Fruit fly (Drosophila melanogaster) whole organism, prepupa: Measurements from ENCODE around the gene X11L.

ENCODE experiments used
- Blimp-1 ChIP-seq: fragments of 200-800 bp; sonication (Bioruptor generic); optimal IDR thresholded peaks from 3 replicates; lab custom pipeline; 2017; ENCODE audit warnings: missing biosample characterization, missing genetic modification characterization, mild to moderate bottlenecking, moderate library complexity, missing genetic modification reagents
- CG10631 ChIP-seq: fragments of 200-800 bp; sonication (Bioruptor generic); optimal IDR thresholded peaks from 2 replicates; lab custom pipeline; 2016; ENCODE audit warnings: missing biosample characterization, missing genetic modification characterization
- CG11294 ChIP-seq: fragments of 200-800 bp; sonication (Bioruptor generic); IDR thresholded peaks from 2 replicates; pipeline ENCODE4 v1.3.6; 2022; ENCODE audit warnings: missing biosample characterization, missing genetic modification characterization
- CG11762 ChIP-seq: fragments of 200-800 bp; sonication (Bioruptor generic); optimal IDR thresholded peaks from 3 replicates; lab custom pipeline; 2016; ENCODE audit warnings: missing biosample characterization, missing genetic modification characterization; ENCODE audit not compliant: insufficient read depth
- CG15336 ChIP-seq: fragments of 200-800 bp; sonication (Bioruptor generic); IDR thresholded peaks from 2 replicates; pipeline ENCODE4 v1.3.6; 2022; ENCODE audit warnings: missing biosample characterization, missing genetic modification characterization
- CG1621 ChIP-seq: fragments of 200-800 bp; sonication (Bioruptor generic); optimal IDR thresholded peaks from 3 replicates; lab custom pipeline; 2018; ENCODE audit warnings: missing biosample characterization, mild to moderate bottlenecking, missing genetic modification characterization
- CG16779 ChIP-seq: fragments of 200-800 bp; sonication (Bioruptor generic); optimal IDR thresholded peaks from 3 replicates; lab custom pipeline; 2017; ENCODE audit warnings: missing biosample characterization, mild to moderate bottlenecking, missing genetic modification characterization
- CG31627 ChIP-seq: fragments of 200-800 bp; sonication (Bioruptor generic); optimal IDR thresholded peaks from 3 replicates; lab custom pipeline; 2016; ENCODE audit warnings: missing biosample characterization, missing genetic modification characterization
- CG34406 ChIP-seq: fragments of 200-800 bp; sonication (Bioruptor generic); optimal IDR thresholded peaks from 3 replicates; lab custom pipeline; 2016; ENCODE audit warnings: missing biosample characterization, missing genetic modification characterization
- CG3919 ChIP-seq: fragments of 200-800 bp; sonication (Bioruptor generic); optimal IDR thresholded peaks from 3 replicates; lab custom pipeline; 2016; ENCODE audit warnings: missing biosample characterization, missing genetic modification characterization
- CG4318 ChIP-seq: fragments of 200-800 bp; sonication (Bioruptor generic); optimal IDR thresholded peaks from 3 replicates; lab custom pipeline; 2017; ENCODE audit warnings: missing biosample characterization, mild to moderate bottlenecking, missing genetic modification characterization
- CG6276 ChIP-seq: fragments of 200-800 bp; sonication (Bioruptor generic); optimal IDR thresholded peaks from 2 replicates; lab custom pipeline; 2017; ENCODE audit warnings: missing biosample characterization, mild to moderate bottlenecking, missing genetic modification characterization
- CG6792 ChIP-seq: fragments of 200-800 bp; sonication (Bioruptor generic); optimal IDR thresholded peaks from 3 replicates; lab custom pipeline; 2016; ENCODE audit warnings: missing biosample characterization, missing genetic modification characterization
- CG6808 ChIP-seq: fragments of 200-800 bp; sonication (Bioruptor generic); optimal IDR thresholded peaks from 3 replicates; lab custom pipeline; 2017; ENCODE audit warnings: missing biosample characterization, missing genetic modification characterization, mild to moderate bottlenecking, moderate library complexity, missing genetic modification reagents
- CG6854 ChIP-seq: fragments of 200-800 bp; sonication (Bioruptor generic); optimal IDR thresholded peaks from 2 replicates; lab custom pipeline; 2017; ENCODE audit warnings: missing biosample characterization, mild to moderate bottlenecking, missing genetic modification characterization
- CG8119 ChIP-seq: fragments of 200-800 bp; sonication (Bioruptor generic); IDR thresholded peaks from 3 replicates; pipeline ENCODE4 v1.3.6; 2022; ENCODE audit warnings: missing biosample characterization, missing genetic modification characterization
- CG8632 ChIP-seq: fragments of 200-800 bp; sonication (Bioruptor generic); optimal IDR thresholded peaks from 3 replicates; lab custom pipeline; 2016; ENCODE audit warnings: missing biosample characterization, missing genetic modification characterization
- CG9139 ChIP-seq: fragments of 200-800 bp; sonication (Bioruptor generic); optimal IDR thresholded peaks from 3 replicates; lab custom pipeline; 2017; ENCODE audit warnings: missing biosample characterization, mild to moderate bottlenecking, missing genetic modification characterization
- Eip78C ChIP-seq: fragments of 200-800 bp; sonication (Bioruptor generic); peaks from one replicate; lab custom pipeline; 2016; ENCODE audit warnings: missing biosample characterization, missing genetic modification characterization
- Ets21C ChIP-seq: fragments of 200-800 bp; sonication (Bioruptor generic); optimal IDR thresholded peaks from 3 replicates; lab custom pipeline; 2016; ENCODE audit warnings: missing biosample characterization, missing genetic modification characterization
- Ets96B ChIP-seq: fragments of 200-800 bp; optimal IDR thresholded peaks from 2 replicates; lab custom pipeline; 2019; ENCODE audit warnings: missing biosample characterization, mild to moderate bottlenecking, missing genetic modification characterization, moderate library complexity
- Gug ChIP-seq: fragments of 200-800 bp; sonication (Bioruptor generic); IDR thresholded peaks from 2 replicates; pipeline ENCODE4 v1.3.6; 2022; ENCODE audit warnings: missing biosample characterization, missing genetic modification characterization
- Hr39 ChIP-seq: fragments of 200-800 bp; sonication (Bioruptor generic); optimal IDR thresholded peaks from 2 replicates; lab custom pipeline; 2016; ENCODE audit warnings: missing biosample characterization, missing genetic modification characterization
- Hr4 ChIP-seq: fragments of 200-800 bp; sonication (Bioruptor generic); optimal IDR thresholded peaks from 3 replicates; lab custom pipeline; 2016; ENCODE audit warnings: missing biosample characterization, missing genetic modification characterization
- Lpt ChIP-seq: fragments of 200-800 bp; sonication (Bioruptor generic); optimal IDR thresholded peaks from 3 replicates; lab custom pipeline; 2016; ENCODE audit warnings: missing biosample characterization, missing genetic modification characterization
- Met ChIP-seq: fragments of 200-800 bp; sonication (Bioruptor generic); optimal IDR thresholded peaks from 3 replicates; lab custom pipeline; 2016; ENCODE audit warnings: missing biosample characterization, missing genetic modification characterization
- OdsH ChIP-seq: fragments of 200-800 bp; sonication (Bioruptor generic); optimal IDR thresholded peaks from 3 replicates; lab custom pipeline; 2016; ENCODE audit warnings: missing biosample characterization, missing genetic modification characterization
- Sox102F ChIP-seq: fragments of 200-800 bp; sonication (Bioruptor generic); optimal IDR thresholded peaks from 2 replicates; lab custom pipeline; 2016; ENCODE audit warnings: missing biosample characterization, mild to moderate bottlenecking, missing genetic modification characterization
- Sox14 ChIP-seq: fragments of 200-800 bp; sonication (Bioruptor generic); optimal IDR thresholded peaks from 3 replicates; lab custom pipeline; 2016; ENCODE audit warnings: missing biosample characterization, missing genetic modification characterization
- Sox15 ChIP-seq: fragments of 200-800 bp; sonication (Bioruptor generic); optimal IDR thresholded peaks from 3 replicates; lab custom pipeline; 2016; ENCODE audit warnings: missing biosample characterization, missing genetic modification characterization
- achi ChIP-seq: fragments of 200-800 bp; sonication (Bioruptor generic); optimal IDR thresholded peaks from 3 replicates; lab custom pipeline; 2016; ENCODE audit warnings: missing biosample characterization, missing genetic modification characterization
- cyc ChIP-seq: fragments of 200-800 bp; sonication (Bioruptor generic); optimal IDR thresholded peaks from 3 replicates; lab custom pipeline; 2016; ENCODE audit warnings: missing biosample characterization, missing genetic modification characterization
- dac ChIP-seq: fragments of 200-800 bp; sonication (Bioruptor generic); optimal IDR thresholded peaks from 2 replicates; lab custom pipeline; 2017; ENCODE audit warnings: missing biosample characterization, mild to moderate bottlenecking, missing genetic modification characterization
- eg ChIP-seq: fragments of 200-800 bp; sonication (Bioruptor generic); IDR thresholded peaks from 3 replicates; pipeline ENCODE4 v1.3.6; 2022; ENCODE audit warnings: missing biosample characterization, missing genetic modification characterization
- fd59A ChIP-seq: fragments of 200-800 bp; sonication (Bioruptor generic); optimal IDR thresholded peaks from 2 replicates; lab custom pipeline; 2017; ENCODE audit warnings: missing biosample characterization, mild to moderate bottlenecking, missing genetic modification characterization, missing genetic modification reagents
- fd85E ChIP-seq: fragments of 200-800 bp; sonication (Bioruptor generic); optimal IDR thresholded peaks from 3 replicates; lab custom pipeline; 2016; ENCODE audit warnings: missing biosample characterization, missing genetic modification characterization
- net ChIP-seq: fragments of 200-800 bp; sonication (Bioruptor generic); optimal IDR thresholded peaks from 3 replicates; lab custom pipeline; 2016; ENCODE audit warnings: missing biosample characterization, missing genetic modification characterization
- pdm3 ChIP-seq: fragments of 200-800 bp; sonication (Bioruptor generic); optimal IDR thresholded peaks from 3 replicates; lab custom pipeline; 2016; ENCODE audit warnings: missing biosample characterization, missing genetic modification characterization
- ss ChIP-seq, 2 experiments: fragments of 200-800 bp; sonication (Bioruptor generic); optimal IDR thresholded peaks; 2 replicates in 1 of 2; 3 replicates in 1 of 2; lab custom pipeline; 2017 to 2018; ENCODE audit warnings: mild to moderate bottlenecking in 2 of 2, missing biosample characterization in 2 of 2, missing genetic modification characterization in 2 of 2, moderate library complexity in 1 of 2
- svp ChIP-seq: fragments of 200-800 bp; sonication (Bioruptor generic); peaks from one replicate; lab custom pipeline; 2016; ENCODE audit warnings: missing biosample characterization, missing genetic modification characterization
- topi ChIP-seq: fragments of 200-800 bp; sonication (Bioruptor generic); optimal IDR thresholded peaks from 3 replicates; lab custom pipeline; 2016; ENCODE audit warnings: missing biosample characterization, missing genetic modification characterization
- vri ChIP-seq: fragments of 200-800 bp; sonication (Bioruptor generic); optimal IDR thresholded peaks from 3 replicates; lab custom pipeline; 2016; ENCODE audit warnings: missing biosample characterization, mild to moderate bottlenecking, missing genetic modification characterization

The X11L gene

dm6 chrX:17578124-17578523 lies 21.3 kb upstream of the X11L start (continued):
- TF ChIP-seq topi (GFP tag; lab: Kevin White, UChicago) (peak; percentile 61), Gug (GFP tag; lab: Robert Waterston, UW) (0 out of 2 replicates have a peak, but pooled peaks have one; percentile 23), OdsH (peak; percentile 52), Blimp-1 (GFP tag; lab: Kevin White, UChicago) (no peak), Sox14 (GFP tag; lab: Kevin White, UChicago) (peak; percentile 54), dac (GFP tag; lab: Kevin White, UChicago) (peak; percentile 13), Hr39 (GFP tag; lab: Kevin White, UChicago) (peak; percentile 59), CG31627 (GFP tag; lab: Kevin White, UChicago) (peak; percentile 56), Eip78C (peak; percentile 93), Sox102F (GFP tag; lab: Kevin White, UChicago) (peak; percentile 42), achi (peak; percentile 54), CG6276 (GFP tag; lab: Kevin White, UChicago) (peak; percentile 60)

dm6 chrX:17578869-17579781 lies 20.3 kb upstream of the X11L start, which contains the start of gene Ankle2:
Ankle2 (minus strand) TSS chrX:17579229.
- TF ChIP-seq CG31627 (GFP tag; lab: Kevin White, UChicago) (no peak), Ets96B (tag; lab: Kevin White, UChicago) (no peak), CG6792 (GFP tag; lab: Kevin White, UChicago) (no peak), CG6854 (GFP tag; lab: Kevin White, UChicago) (peak; percentile 2), ss (GFP tag; optimal IDR thresholded peaks at IDR 0.05; lab: Kevin White, UChicago) (peak; percentile 31 to 32), CG6808 (GFP tag; lab: Kevin White, UChicago) (no peak), Hr4 (GFP tag; lab: Kevin White, UChicago) (no peak), Sox15 (GFP tag; lab: Kevin White, UChicago) (no peak), fd59A (GFP tag; lab: Kevin White, UChicago) (no peak), CG15336 (peak; percentile 17; the same call in 1 of the 2 replicates), svp (peak; percentile 49), CG16779 (tag; lab: Kevin White, UChicago) (no peak), Sox14 (GFP tag; lab: Kevin White, UChicago) (no peak), net (peak; percentile 25), CG8119 (GFP tag; lab: Robert Waterston, UW) (no peak), Sox102F (GFP tag; lab: Kevin White, UChicago) (no peak)

DNA sequence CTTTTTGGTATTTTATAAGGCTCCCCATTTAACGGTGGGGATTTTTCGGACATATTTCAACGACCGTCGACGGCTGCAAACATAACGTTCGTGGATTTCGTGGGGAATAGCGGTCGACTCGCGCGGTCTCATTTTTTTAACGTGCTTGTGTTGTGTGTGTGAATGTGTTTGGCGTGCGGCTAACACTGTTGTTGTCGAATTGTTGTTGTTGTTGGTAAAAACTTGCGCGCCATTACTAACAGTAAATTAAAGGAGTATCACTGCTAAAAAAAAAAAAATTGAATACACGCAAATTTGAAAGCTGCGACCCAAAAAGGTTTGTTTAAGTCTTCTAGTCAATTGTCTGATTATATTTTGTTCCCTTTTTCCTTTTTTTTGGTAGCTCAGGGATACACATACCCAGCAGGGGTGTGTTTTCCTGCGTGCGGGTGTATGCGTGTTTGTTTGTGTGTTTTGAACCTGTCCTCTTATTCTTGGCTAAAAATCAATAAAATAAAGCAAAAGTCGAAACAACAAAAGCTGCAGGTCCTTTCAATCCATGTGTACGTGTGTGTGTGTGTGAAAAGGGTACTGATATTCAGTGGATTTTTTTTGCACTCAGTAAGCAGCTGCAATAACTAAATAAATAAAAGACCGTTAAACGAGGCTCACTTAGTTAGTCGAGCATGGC lies 19.5 kb upstream of the X11L start, which contains the start of gene CG12991:
Gene CG12991 (plus strand): TSS at position 80 of the 670 bp plus-strand sequence.
- TF ChIP-seq Ets21C (GFP tag; lab: Kevin White, UChicago), result no peak
- TF ChIP-seq CG1621, result no peak
- TF ChIP-seq CG34406, result no peak
- peak; percentile 32 to 49 for TF ChIP-seq ss (GFP tag; optimal IDR thresholded peaks at IDR 0.05; lab: Kevin White, UChicago)
- no peak for TF ChIP-seq OdsH
- TF ChIP-seq Sox15 (GFP tag; lab: Kevin White, UChicago), result no peak
- TF ChIP-seq fd85E (GFP tag; lab: Kevin White, UChicago), result no peak
- TF ChIP-seq CG11294 (GFP tag; lab: Robert Waterston, UW), result no peak
- no peak for TF ChIP-seq CG11762
- peak; percentile 42 for TF ChIP-seq vri (GFP tag; lab: Kevin White, UChicago)
- TF ChIP-seq Met, result peak; percentile 27
- no peak for TF ChIP-seq CG8632 (GFP tag; lab: Kevin White, UChicago)
- no peak for TF ChIP-seq CG9139
- peak; percentile 16 for TF ChIP-seq cyc
- TF ChIP-seq CG15336, result peak; percentile 63
- TF ChIP-seq CG8119 (GFP tag; lab: Robert Waterston, UW), result peak; percentile 58
- peak; percentile 16 for TF ChIP-seq CG6792 (GFP tag; lab: Kevin White, UChicago)
- peak; percentile 35 for TF ChIP-seq CG3919
- TF ChIP-seq CG16779 (tag; lab: Kevin White, UChicago), result peak; percentile 8
- TF ChIP-seq fd59A (GFP tag; lab: Kevin White, UChicago), result no peak
- no peak for TF ChIP-seq svp
- no peak for TF ChIP-seq dac (GFP tag; lab: Kevin White, UChicago)
- no peak for TF ChIP-seq Lpt (GFP tag; lab: Kevin White, UChicago)
- TF ChIP-seq Hr4 (GFP tag; lab: Kevin White, UChicago), result peak; percentile 30
- no peak for TF ChIP-seq CG6854 (GFP tag; lab: Kevin White, UChicago)
- peak; percentile 56; the same call in 2 of the 3 replicates for TF ChIP-seq eg (GFP tag; lab: Robert Waterston, UW)
- TF ChIP-seq Blimp-1 (GFP tag; lab: Kevin White, UChicago), result no peak
- TF ChIP-seq Gug (GFP tag; lab: Robert Waterston, UW), result no peak
- TF ChIP-seq CG10631 (GFP tag; lab: Kevin White, UChicago), result no peak
- peak; percentile 62 for TF ChIP-seq Eip78C
- no peak for TF ChIP-seq CG4318 (GFP tag; lab: Kevin White, UChicago)
- peak; percentile 47 for TF ChIP-seq pdm3 (GFP tag; lab: Kevin White, UChicago)
